Fruit fly (Drosophila melanogaster): Measurements from ENCODE around the gene CG9287.

The CG9287 gene

dm6 chr2L:8692426-8693180 is 13.0 kb upstream of the CG9287 start (continued):
- TF ChIP-seq Neu2 (GFP tag; optimal IDR thresholded peaks at IDR 0.05; ENCODE audit: borderline replicate concordance) (no peak), CG12942 (GFP tag; optimal IDR thresholded peaks at IDR 0.05) (no peak), CG18764 (GFP tag; optimal IDR thresholded peaks at IDR 0.05) (no peak), MBD-R2 (GFP tag; IDR thresholded peaks at IDR 0.05) (no peak), Xrp1 (GFP tag; IDR thresholded peaks at IDR 0.05) (no peak), CG4404 (GFP tag; IDR thresholded peaks at IDR 0.05) (no peak), tio (GFP tag; optimal IDR thresholded peaks at IDR 0.05) (no peak), CG6683 (GFP tag; optimal IDR thresholded peaks at IDR 0.05) (no peak), CG1024 (GFP tag; IDR thresholded peaks at IDR 0.05) (no peak), seq (GFP tag; IDR thresholded peaks at IDR 0.05) (0 out of 2 replicates have a peak, but pooled peaks have one; percentile 39), corto (GFP tag; optimal IDR thresholded peaks at IDR 0.05) (no peak), sim (GFP tag; IDR thresholded peaks at IDR 0.05) (no peak; the same call in 1 of the 2 replicates), CG33557 (GFP tag; optimal IDR thresholded peaks at IDR 0.05) (no peak), cato (GFP tag; optimal IDR thresholded peaks at IDR 0.05; ENCODE audit: borderline replicate concordance) (no peak), pho (GFP tag; optimal IDR thresholded peaks at IDR 0.05) (peak; percentile 49), crp (GFP tag; optimal IDR thresholded peaks at IDR 0.05) (no peak), bsh (GFP tag; optimal IDR thresholded peaks at IDR 0.05) (no peak), Nf-YB (GFP tag; optimal IDR thresholded peaks at IDR 0.05) (no peak), CG15269 (tag; optimal IDR thresholded peaks at IDR 0.05) (peak; percentile 47), CG12299 (tag; optimal IDR thresholded peaks at IDR 0.05) (peak; percentile 33), emc (GFP tag; optimal IDR thresholded peaks at IDR 0.05) (no peak), ap (GFP tag; IDR thresholded peaks at IDR 0.05) (no peak), fd64A (GFP tag; optimal IDR thresholded peaks at IDR 0.05) (no peak), CG17829 (tag; optimal IDR thresholded peaks at IDR 0.05) (no peak), repo (GFP tag; optimal IDR thresholded peaks at IDR 0.05) (no peak), lola (GFP tag; optimal IDR thresholded peaks at IDR 0.05) (no peak), zfh2 (GFP tag; optimal IDR thresholded peaks at IDR 0.05) (peak; percentile 21), CG12236 (GFP tag; optimal IDR thresholded peaks at IDR 0.05) (no peak), CG31365 (tag; optimal IDR thresholded peaks at IDR 0.05) (no peak), CG7357 (GFP tag; IDR thresholded peaks at IDR 0.05) (no peak), sens (GFP tag) (peak; percentile 43), Ada2b (GFP tag; IDR thresholded peaks at IDR 0.05) (no peak), CG2889 (GFP tag; IDR thresholded peaks at IDR 0.05) (no peak), dm (GFP tag; optimal IDR thresholded peaks at IDR 0.05) (no peak), MTF-1 (GFP tag; optimal IDR thresholded peaks at IDR 0.05; ENCODE audit: borderline replicate concordance) (peak; percentile 18), Bdp1 (GFP tag; optimal IDR thresholded peaks at IDR 0.05) (no peak), pita (GFP tag; optimal IDR thresholded peaks at IDR 0.05) (no peak), Doc3 (GFP tag; IDR thresholded peaks at IDR 0.05; ENCODE audit: partially characterized antibody) (no peak), CG13424 (tag; optimal IDR thresholded peaks at IDR 0.05) (peak; percentile 42), Dp (GFP tag; optimal IDR thresholded peaks at IDR 0.05) (no peak), sob (GFP tag; IDR thresholded peaks at IDR 0.05) (peak; percentile 86), hkb (optimal IDR thresholded peaks at IDR 0.05) (no peak), hkb (GFP tag; IDR thresholded peaks at IDR 0.05) (0 out of 2 replicates have a peak, but pooled peaks have one; percentile 15), B-H2 (GFP tag; optimal IDR thresholded peaks at IDR 0.05) (peak; percentile 62), Usf (GFP tag; optimal IDR thresholded peaks at IDR 0.05) (no peak), CG11723 (GFP tag; optimal IDR thresholded peaks at IDR 0.05) (no peak), CG13296 (GFP tag; optimal IDR thresholded peaks at IDR 0.05) (no peak), CG7556 (GFP tag; optimal IDR thresholded peaks at IDR 0.05) (no peak), psq (GFP tag; optimal IDR thresholded peaks at IDR 0.05) (no peak), CG15696 (tag; optimal IDR thresholded peaks at IDR 0.05) (no peak)

All from whole organism, embryonic.